Worm (Caenorhabditis elegans) whole organism, L3 larva: ENCODE data around the gene nspf-3.
"Not testable (repeated sequence)": the region's sequence is repeated elsewhere in the genome, so short reads cannot be mapped to it uniquely, and the experiment has no call there.

ENCODE experiments used
- ama-1 ChIP-seq: fragments of 150-350 bp; optimal IDR thresholded peaks from 2 replicates; lab custom pipeline; 2018
- nhr-76 ChIP-seq: fragments of 150-350 bp; sonication (generic microtip); optimal IDR thresholded peaks from 5 replicates; lab custom pipeline; 2014; ENCODE audit warnings: missing biosample characterization, missing genetic modification characterization
- sea-2 ChIP-seq: fragments of 150-350 bp; sonication (generic microtip); optimal IDR thresholded peaks from 4 replicates; lab custom pipeline; 2014; ENCODE audit warnings: missing biosample characterization, missing genetic modification reagents, missing genetic modification characterization

DNA sequence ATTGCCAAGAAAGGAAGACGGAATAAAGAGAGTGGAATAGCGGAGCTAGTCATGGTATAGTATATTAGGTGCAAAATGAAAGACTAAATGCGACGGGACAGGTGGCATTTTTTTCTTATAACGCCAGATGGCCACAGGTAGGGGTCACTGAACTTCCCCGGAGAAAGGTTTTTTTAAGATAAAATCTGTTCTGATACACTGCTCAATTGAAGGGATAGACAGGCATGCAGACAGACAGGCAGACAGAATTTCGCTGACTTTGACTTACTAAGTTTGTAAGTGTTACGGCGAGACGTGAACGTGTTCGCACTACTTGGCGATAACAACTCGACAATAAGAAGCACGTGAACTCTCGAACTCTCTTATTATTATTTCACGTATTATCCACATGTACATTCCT lies 16.4 kb downstream of the nspf-3 start, which contains the start of the genes F22E5.20 and F22E5.1:
- not testable (repeated sequence) for TF ChIP-seq sea-2; ama-1 (lab: Kevin White, UChicago); nhr-76 (tag; lab: Kevin White, UChicago)
